Worm (Caenorhabditis elegans) whole organism, L3 larva: ENCODE measurements around the gene sluh-7.

Source experiments
- R02D3.7 ChIP-seq: fragments of 150-350 bp; optimal IDR thresholded peaks from 2 replicates; lab custom pipeline; 2014; ENCODE audit warnings: missing biosample characterization, missing genetic modification characterization
- ZK546.5 ChIP-seq: sonication (generic microtip); optimal IDR thresholded peaks from 2 replicates; lab custom pipeline; 2017; ENCODE audit warnings: missing biosample characterization, missing genetic modification characterization
- ceh-16 ChIP-seq: sonication (generic microtip); optimal IDR thresholded peaks from 2 replicates; lab custom pipeline; 2017; ENCODE audit warnings: missing biosample characterization, missing genetic modification characterization
- ceh-28 ChIP-seq: fragments of 150-350 bp; optimal IDR thresholded peaks from 2 replicates; lab custom pipeline; 2014; ENCODE audit warnings: missing biosample characterization, missing genetic modification reagents, missing genetic modification characterization
- ceh-9 ChIP-seq: sonication (generic microtip); optimal IDR thresholded peaks from 2 replicates; lab custom pipeline; 2018; ENCODE audit warnings: missing biosample characterization, missing genetic modification characterization
- egl-27 ChIP-seq: sonication (generic microtip); optimal IDR thresholded peaks from 4 replicates; lab custom pipeline; 2017; ENCODE audit warnings: missing biosample characterization, missing genetic modification reagents, missing genetic modification characterization
- elt-2 ChIP-seq: sonication (generic microtip); optimal IDR thresholded peaks from 2 replicates; lab custom pipeline; 2016; ENCODE audit warnings: missing genetic modification reagents, mild to moderate bottlenecking, missing genetic modification characterization, missing compliant biosample characterization
- elt-3 ChIP-seq, 3 experiments: fragments of 150-350 bp in 1 of 3; sonication (generic microtip) in 2 of 3; optimal IDR thresholded peaks; 2 replicates in 2 of 3; 4 replicates in 1 of 3; lab custom pipeline; 2014 to 2017; ENCODE audit warnings: missing biosample characterization in 3 of 3, missing genetic modification characterization in 3 of 3
- eor-1 ChIP-seq, 2 experiments: fragments of 150-350 bp; optimal IDR thresholded peaks; 2 replicates each; lab custom pipeline; 2014 to 2018; ENCODE audit warnings: missing biosample characterization in 2 of 2, missing genetic modification characterization in 2 of 2
- fkh-10 ChIP-seq: sonication (generic microtip); optimal IDR thresholded peaks from 2 replicates; lab custom pipeline; 2017; ENCODE audit warnings: missing biosample characterization, missing genetic modification reagents, missing genetic modification characterization
- hmg-11 ChIP-seq: sonication (generic microtip); optimal IDR thresholded peaks from 2 replicates; lab custom pipeline; 2016; ENCODE audit warnings: missing genetic modification characterization, missing compliant biosample characterization
- lin-15B ChIP-seq: fragments of 150-350 bp; optimal IDR thresholded peaks from 2 replicates; lab custom pipeline; 2014; ENCODE audit warnings: missing biosample characterization, missing genetic modification characterization
- lin-39 ChIP-seq: fragments of 150-350 bp; optimal IDR thresholded peaks from 2 replicates; lab custom pipeline; 2018; ENCODE audit warnings: missing biosample characterization, missing genetic modification reagents, missing genetic modification characterization
- lsy-12 ChIP-seq: sonication (generic microtip); optimal IDR thresholded peaks from 2 replicates; lab custom pipeline; 2016; ENCODE audit warnings: mild to moderate bottlenecking, missing genetic modification characterization, missing compliant biosample characterization
- nfya-1 ChIP-seq: sonication (generic microtip); optimal IDR thresholded peaks from 2 replicates; lab custom pipeline; 2017; ENCODE audit warnings: missing genetic modification characterization, mild to moderate bottlenecking, missing compliant biosample characterization, antibody characterized with exemption, moderate library complexity; ENCODE audit not compliant: insufficient read depth
- nhr-23 ChIP-seq: fragments of 150-350 bp; optimal IDR thresholded peaks from 2 replicates; lab custom pipeline; 2014; ENCODE audit warnings: missing biosample characterization, missing genetic modification reagents, missing genetic modification characterization
- nhr-237 ChIP-seq: fragments of 150-350 bp; optimal IDR thresholded peaks from 2 replicates; lab custom pipeline; 2014; ENCODE audit warnings: missing biosample characterization, missing genetic modification characterization
- nhr-25 ChIP-seq: sonication (generic microtip); optimal IDR thresholded peaks from 2 replicates; lab custom pipeline; 2017; ENCODE audit warnings: missing biosample characterization, missing genetic modification characterization
- nhr-28 ChIP-seq: fragments of 150-350 bp; optimal IDR thresholded peaks from 2 replicates; lab custom pipeline; 2014; ENCODE audit warnings: missing biosample characterization, missing genetic modification characterization
- nhr-43 ChIP-seq: sonication (generic microtip); optimal IDR thresholded peaks from 2 replicates; lab custom pipeline; 2016; ENCODE audit warnings: mild to moderate bottlenecking, missing genetic modification characterization, missing compliant biosample characterization; ENCODE audit not compliant: poor library complexity, severe bottlenecking
- nhr-67 ChIP-seq: fragments of 150-350 bp; optimal IDR thresholded peaks from 2 replicates; lab custom pipeline; 2014; ENCODE audit warnings: missing biosample characterization, missing genetic modification characterization
- nhr-76 ChIP-seq: fragments of 150-350 bp; sonication (generic microtip); optimal IDR thresholded peaks from 5 replicates; lab custom pipeline; 2014; ENCODE audit warnings: missing biosample characterization, missing genetic modification characterization
- pha-4 ChIP-seq: fragments of 150-350 bp; optimal IDR thresholded peaks from 2 replicates; lab custom pipeline; 2014; ENCODE audit warnings: missing biosample characterization, missing genetic modification reagents, missing genetic modification characterization
- pqm-1 ChIP-seq: fragments of 150-350 bp; optimal IDR thresholded peaks from 2 replicates; lab custom pipeline; 2017; ENCODE audit warnings: missing biosample characterization, missing genetic modification characterization, inconsistent platforms
- sea-2 ChIP-seq: fragments of 150-350 bp; sonication (generic microtip); optimal IDR thresholded peaks from 4 replicates; lab custom pipeline; 2014; ENCODE audit warnings: missing biosample characterization, missing genetic modification reagents, missing genetic modification characterization
- skn-1 ChIP-seq: fragments of 150-350 bp; optimal IDR thresholded peaks from 2 replicates; lab custom pipeline; 2014; ENCODE audit warnings: missing biosample characterization, missing genetic modification characterization
- snpc-4 ChIP-seq: fragments of 150-350 bp; optimal IDR thresholded peaks from 2 replicates; lab custom pipeline; 2014; ENCODE audit warnings: missing biosample characterization, missing genetic modification characterization
- tbx-2 ChIP-seq: sonication (generic microtip); optimal IDR thresholded peaks from 2 replicates; lab custom pipeline; 2016; ENCODE audit warnings: mild to moderate bottlenecking, missing genetic modification characterization, missing compliant biosample characterization
- unc-39 ChIP-seq: sonication (generic microtip); optimal IDR thresholded peaks from 4 replicates; lab custom pipeline; 2017; ENCODE audit warnings: missing biosample characterization, missing genetic modification characterization
- ztf-11 ChIP-seq: fragments of 150-350 bp; optimal IDR thresholded peaks from 2 replicates; lab custom pipeline; 2014; ENCODE audit warnings: missing biosample characterization, missing genetic modification characterization
- ztf-4 ChIP-seq: fragments of 150-350 bp; optimal IDR thresholded peaks from 2 replicates; lab custom pipeline; 2014; ENCODE audit warnings: missing biosample characterization, missing genetic modification characterization

The sluh-7 gene

ce11 chrV:10350054-10350453, 5.6 kb downstream of the sluh-7 start, which contains the start of gene K07C5.9:
Gene K07C5.9 (minus strand): TSS chrV:10350154.
- TF ChIP-seq pqm-1 (tag; lab: Kevin White, UChicago) (no peak), ceh-9 (tag; lab: Kevin White, UChicago) (no peak), eor-1 (tag; optimal IDR thresholded peaks at IDR 0.05; lab: Kevin White, UChicago) (no peak), nhr-23 (no peak), fkh-10 (GFP tag; lab: Kevin White, UChicago) (no peak), pha-4 (tag; lab: Kevin White, UChicago) (no peak), nhr-237 (tag; lab: Kevin White, UChicago) (no peak), nhr-67 (tag; lab: Kevin White, UChicago) (no peak), egl-27 (no peak), ZK546.5 (no peak), ztf-11 (tag; lab: Kevin White, UChicago) (no peak), nfya-1 (tag; lab: Kevin White, UChicago) (no peak)

- TF ChIP-seq hmg-11, result no peak
- TF ChIP-seq R02D3.7 (tag; lab: Kevin White, UChicago), result no peak
- no peak for TF ChIP-seq lsy-12 (tag; lab: Kevin White, UChicago)
- no peak for TF ChIP-seq ceh-16
- TF ChIP-seq pqm-1 (tag; lab: Kevin White, UChicago), result no peak
- no peak for TF ChIP-seq egl-27
- no peak for TF ChIP-seq elt-2 (tag; lab: Kevin White, UChicago)
- no peak for TF ChIP-seq nhr-23
- no peak for TF ChIP-seq skn-1
- TF ChIP-seq nhr-43, result no peak
- no peak for TF ChIP-seq lin-39 (tag; lab: Kevin White, UChicago)
- no peak for TF ChIP-seq nhr-25 (tag; lab: Kevin White, UChicago)
- TF ChIP-seq ceh-28 (tag; lab: Kevin White, UChicago), result no peak
- TF ChIP-seq unc-39 (tag; lab: Kevin White, UChicago), result no peak
- TF ChIP-seq nhr-237 (tag; lab: Kevin White, UChicago), result no peak
- no peak for TF ChIP-seq lin-15B (tag; lab: Kevin White, UChicago)
- TF ChIP-seq sea-2 (GFP tag; lab: Kevin White, UChicago), result no peak
- TF ChIP-seq nhr-28 (tag; lab: Kevin White, UChicago), result no peak
These were observed 12.7 kb downstream of the sluh-7 start, which contains the start of gene K07C5.3 for ce11 chrV:10342904-10343303. Gene K07C5.3 (plus strand): TSS chrV:10343032.

ce11 chrV:10341905-10342328, 13.7 kb downstream of the sluh-7 start, which contains the start of gene K07C5.13:
Gene K07C5.13 (plus strand): TSS chrV:10342055.
- peak; percentile 42 for TF ChIP-seq elt-2 (tag; lab: Kevin White, UChicago)
- TF ChIP-seq pha-4 (tag; lab: Kevin White, UChicago), result peak; percentile 53
- TF ChIP-seq hmg-11, result peak; percentile 2
- peak; percentile 23 for TF ChIP-seq snpc-4 (tag; lab: Kevin White, UChicago)
- TF ChIP-seq lin-15B (tag; lab: Kevin White, UChicago), result peak; percentile 75
- peak; percentile 26 for TF ChIP-seq nfya-1 (tag; lab: Kevin White, UChicago)
- peak; percentile 6 for TF ChIP-seq skn-1
- peak; percentile 69 for TF ChIP-seq lsy-12 (tag; lab: Kevin White, UChicago)
- peak; percentile 46 for TF ChIP-seq nhr-43
- peak; percentile 25 for TF ChIP-seq R02D3.7 (tag; lab: Kevin White, UChicago)
- TF ChIP-seq tbx-2, result peak; percentile 51
- TF ChIP-seq nhr-23, result peak; percentile 9

DNA sequence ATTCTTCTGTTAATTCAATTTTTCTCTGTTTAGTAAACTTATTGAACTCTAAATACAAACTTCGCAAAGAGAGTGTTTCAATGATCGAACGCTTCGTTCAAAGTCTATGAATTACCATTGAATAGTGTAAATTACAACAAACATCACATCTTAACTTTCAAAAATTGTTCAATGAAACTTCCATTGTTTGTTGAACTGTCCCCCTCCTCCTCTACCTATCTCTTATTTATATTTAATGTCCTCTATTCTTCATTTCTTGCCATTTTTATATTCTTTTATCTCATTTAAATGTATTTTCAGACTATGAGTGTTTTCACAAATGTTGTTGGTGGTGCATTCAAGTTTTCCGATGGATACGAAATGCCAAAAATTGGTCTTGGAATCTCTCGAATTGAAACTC, 16.4 kb downstream of the sluh-7 start, which contains the start of gene K07C5.2:
Gene K07C5.2 (plus strand): TSS at position 301 of the 400 bp plus-strand sequence.
- TF ChIP-seq pqm-1 (tag; lab: Kevin White, UChicago) (peak; percentile 4), ztf-4 (tag; lab: Kevin White, UChicago) (no peak)

DNA sequence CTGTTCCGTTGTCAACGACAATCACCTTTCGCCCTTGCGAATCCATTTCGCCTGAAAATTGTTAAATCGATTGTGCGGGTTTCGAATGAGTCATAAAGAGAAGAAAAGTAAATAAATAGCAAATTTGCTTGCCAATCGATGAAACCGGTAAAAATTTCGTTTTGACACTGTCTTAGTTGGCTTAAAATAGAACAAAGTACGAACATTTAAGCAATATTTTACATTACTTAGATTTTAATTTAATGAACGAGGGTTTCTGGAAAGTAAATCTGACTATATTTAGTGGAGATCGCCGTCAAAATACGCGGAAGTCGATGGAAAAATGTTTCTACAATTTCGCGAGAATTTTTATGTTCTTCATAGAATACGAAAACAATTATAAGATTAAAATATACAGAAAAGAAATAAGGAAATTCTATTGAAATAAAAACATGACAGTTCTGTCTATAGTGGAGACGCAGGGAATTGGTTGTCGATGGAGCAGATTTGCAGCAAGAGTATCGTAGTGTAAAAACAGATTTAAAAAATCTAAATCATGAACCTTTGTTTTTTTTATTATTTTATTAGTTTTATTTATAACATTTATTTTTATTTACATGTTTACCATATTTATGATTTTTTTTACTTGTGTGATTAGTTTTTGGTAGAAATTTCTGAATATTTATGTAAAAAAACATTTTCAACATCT, 17.2 kb downstream of the sluh-7 start, which contains the start of gene arx-2:
Gene arx-2 (minus strand): TSS at position 51 of the 688 bp plus-strand sequence.
- TF ChIP-seq pha-4 (tag; lab: Kevin White, UChicago) (peak; percentile 82), nhr-76 (no peak), hmg-11 (peak; percentile 13), snpc-4 (tag; lab: Kevin White, UChicago) (peak; percentile 67), nfya-1 (tag; lab: Kevin White, UChicago) (peak; percentile 53), tbx-2 (no peak), elt-3 (tag; optimal IDR thresholded peaks at IDR 0.05; lab: Kevin White, UChicago) (no peak), lin-15B (tag; lab: Kevin White, UChicago) (peak; percentile 69), nhr-23 (peak; percentile 65)
